Fruit fly (Drosophila melanogaster): ENCODE measurements around the gene CG31266.

CG31266 gene

DNA sequence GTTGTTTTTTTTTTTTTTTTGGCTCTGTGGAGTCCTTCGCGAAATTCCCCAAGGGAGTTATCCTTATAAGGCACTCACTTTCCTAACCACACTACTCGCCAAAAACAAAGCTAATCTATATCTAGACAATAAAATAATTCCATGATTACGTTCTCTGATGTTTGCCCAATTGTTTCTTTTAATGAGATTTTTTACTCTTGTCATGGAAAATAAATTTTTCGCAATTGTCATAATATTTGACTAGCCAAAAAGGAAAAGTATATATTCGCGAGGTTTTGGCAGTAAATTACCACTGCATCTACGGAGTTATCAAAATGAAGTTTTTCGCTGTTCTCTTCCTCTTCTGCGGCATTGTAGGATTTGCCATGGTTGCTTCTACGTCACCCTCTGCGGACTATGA, 12.3 kb upstream of the CG31266 start, which contains the start of gene CG34278:
Gene CG34278 (plus strand): TSS at position 301 of the 400 bp plus-strand sequence.
- TF ChIP-seq OdsH (GFP tag; optimal IDR thresholded peaks at IDR 0.05) (no peak), N (GFP tag; optimal IDR thresholded peaks at IDR 0.05) (no peak), rgr (GFP tag; optimal IDR thresholded peaks at IDR 0.05) (no peak), Dif (GFP tag; optimal IDR thresholded peaks at IDR 0.05; ENCODE audit: partially characterized antibody) (no peak), Hr78 (GFP tag; optimal IDR thresholded peaks at IDR 0.05) (no peak)

- TF ChIP-seq Myc (optimal IDR thresholded peaks at IDR 0.05), result no peak
- TF ChIP-seq ey (GFP tag; optimal IDR thresholded peaks at IDR 0.05), result no peak
- no peak for TF ChIP-seq sv (GFP tag; optimal IDR thresholded peaks at IDR 0.05)
- no peak for TF ChIP-seq dsf (GFP tag; optimal IDR thresholded peaks at IDR 0.05; ENCODE audit: borderline replicate concordance)
Observed at dm6 chr3R:17121277-17121676, 11.2 kb upstream of the CG31266 start, which contains the start of gene CG42779. Gene CG42779 (plus strand): TSS chr3R:17121577.

dm6 chr3R:17122796-17123504, 9.5 kb upstream of the CG31266 start:
- TF ChIP-seq h (GFP tag; optimal IDR thresholded peaks at IDR 0.05) (peak; percentile 26), foxo (GFP tag; optimal IDR thresholded peaks at IDR 0.05) (peak in 1 of 2 experiments; percentile 78), Vsx2 (GFP tag; optimal IDR thresholded peaks at IDR 0.05; ENCODE audit: partially characterized antibody) (no peak), psq (GFP tag; optimal IDR thresholded peaks at IDR 0.05) (peak; percentile 60), pan (optimal IDR thresholded peaks at IDR 0.05) (no peak), ey (GFP tag; optimal IDR thresholded peaks at IDR 0.05) (peak; percentile 27), Sp1 (GFP tag; optimal IDR thresholded peaks at IDR 0.05) (peak; percentile 80), rgr (GFP tag; optimal IDR thresholded peaks at IDR 0.05) (peak; percentile 53), dl (GFP tag; optimal IDR thresholded peaks at IDR 0.05; ENCODE audit: insufficient read depth in 1 of 2, partially characterized antibody in 2 of 2) (no peak), Jra (GFP tag; optimal IDR thresholded peaks at IDR 0.05) (no peak), Abd-B (GFP tag; optimal IDR thresholded peaks at IDR 0.05) (no peak), br (GFP tag; optimal IDR thresholded peaks at IDR 0.05) (no peak), dmrt93B (GFP tag; optimal IDR thresholded peaks at IDR 0.05) (peak; percentile 40), GATAd (GFP tag; optimal IDR thresholded peaks at IDR 0.05) (no peak), fru (GFP tag; optimal IDR thresholded peaks at IDR 0.05) (peak; percentile 61), OdsH (GFP tag; optimal IDR thresholded peaks at IDR 0.05) (peak; percentile 61), Hnf4 (GFP tag; optimal IDR thresholded peaks at IDR 0.05) (no peak), Rel (GFP tag; optimal IDR thresholded peaks at IDR 0.05) (no peak), Rel (tag; optimal IDR thresholded peaks at IDR 0.05) (peak; percentile 24), HLH106 (tag; optimal IDR thresholded peaks at IDR 0.05) (peak; percentile 86), brk (GFP tag; optimal IDR thresholded peaks at IDR 0.05) (no peak)

DNA sequence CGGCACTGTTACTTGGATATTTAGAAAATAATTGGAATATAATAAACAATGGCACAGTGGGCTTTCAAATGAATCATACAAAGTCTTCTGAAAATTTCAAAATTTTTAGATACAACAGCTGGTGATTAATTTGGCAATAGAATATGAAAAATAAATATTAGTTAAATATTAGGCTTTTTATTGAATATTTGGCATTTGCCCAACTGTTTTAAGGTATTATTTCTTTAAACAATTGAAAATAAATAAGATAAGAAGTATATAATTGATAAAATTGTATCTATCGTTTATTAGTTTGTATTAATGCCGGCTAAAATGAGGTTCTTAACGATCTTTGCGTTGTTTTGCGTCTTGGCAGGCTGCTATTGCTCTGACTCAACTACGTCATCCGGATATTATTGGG, 8.3 kb upstream of the CG31266 start, which contains the start of gene CG45079:
Gene CG45079 (plus strand): TSS at position 301 of the 400 bp plus-strand sequence.
- TF ChIP-seq pan (optimal IDR thresholded peaks at IDR 0.05), result no peak
- TF ChIP-seq Rel (GFP tag; optimal IDR thresholded peaks at IDR 0.05), result no peak
- TF ChIP-seq Rel (tag; optimal IDR thresholded peaks at IDR 0.05), result no peak
- no peak for TF ChIP-seq Myc (optimal IDR thresholded peaks at IDR 0.05)
- no peak for TF ChIP-seq brk (GFP tag; optimal IDR thresholded peaks at IDR 0.05)
- TF ChIP-seq woc (GFP tag; optimal IDR thresholded peaks at IDR 0.05), result no peak
- no peak for TF ChIP-seq dsf (GFP tag; optimal IDR thresholded peaks at IDR 0.05; ENCODE audit: borderline replicate concordance)
- TF ChIP-seq Dif (GFP tag; optimal IDR thresholded peaks at IDR 0.05; ENCODE audit: partially characterized antibody), result no peak
- no peak for TF ChIP-seq h (GFP tag; optimal IDR thresholded peaks at IDR 0.05)
- TF ChIP-seq tai (GFP tag; optimal IDR thresholded peaks at IDR 0.05), result no peak
- TF ChIP-seq OdsH (GFP tag; optimal IDR thresholded peaks at IDR 0.05), result no peak
- TF ChIP-seq sv (GFP tag; optimal IDR thresholded peaks at IDR 0.05), result no peak
- no peak for TF ChIP-seq Hnf4 (GFP tag; optimal IDR thresholded peaks at IDR 0.05)
- TF ChIP-seq Abd-B (GFP tag; optimal IDR thresholded peaks at IDR 0.05), result no peak
- no peak for TF ChIP-seq usp (GFP tag; optimal IDR thresholded peaks at IDR 0.05)
- TF ChIP-seq psq (GFP tag; optimal IDR thresholded peaks at IDR 0.05), result no peak
- TF ChIP-seq sage (GFP tag; optimal IDR thresholded peaks at IDR 0.05), result no peak
- TF ChIP-seq jim (GFP tag; optimal IDR thresholded peaks at IDR 0.05), result no peak

Data from whole organism, wandering third instar larva.